Fruit fly (Drosophila melanogaster): ENCODE measurements around the gene CG14855.

The CG14855 gene

dm6 chr3R:14796294-14796693 lies at the start of gene CG14855:
Gene CG14855 (plus strand): TSS chr3R:14796305.
- peak; percentile 3 for TF ChIP-seq noc (tag; optimal IDR thresholded peaks at IDR 0.05)

dm6 chr3R:14747259-14747856 lies 48.7 kb upstream of the CG14855 start:
- TF ChIP-seq noc (tag; optimal IDR thresholded peaks at IDR 0.05) = peak; percentile 56

- TF ChIP-seq noc (tag; optimal IDR thresholded peaks at IDR 0.05) = no peak
These were observed 48.2 kb upstream of the CG14855 start for dm6 chr3R:14747915-14748314.

dm6 chr3R:14748323-14749076 lies 47.6 kb upstream of the CG14855 start:
- no peak for TF ChIP-seq noc (tag; optimal IDR thresholded peaks at IDR 0.05)

- peak; percentile 79 for TF ChIP-seq noc (tag; optimal IDR thresholded peaks at IDR 0.05)
These were observed 46.9 kb upstream of the CG14855 start for dm6 chr3R:14749077-14749798.

- no peak for TF ChIP-seq noc (tag; optimal IDR thresholded peaks at IDR 0.05)
These were observed 45.1 kb upstream of the CG14855 start, which contains the start of gene smp-30 for dm6 chr3R:14751023-14751422. Gene smp-30 (minus strand): TSS chr3R:14751246.

- TF ChIP-seq noc (tag; optimal IDR thresholded peaks at IDR 0.05) = no peak
These were observed 41.7 kb upstream of the CG14855 start, which contains the start of gene CG7362 for dm6 chr3R:14754360-14754759. Gene CG7362 (minus strand): TSS chr3R:14754460.

- no peak for TF ChIP-seq noc (tag; optimal IDR thresholded peaks at IDR 0.05)
These were observed 41.2 kb upstream of the CG14855 start for dm6 chr3R:14754806-14755488.

dm6 chr3R:14756040-14756439 lies 40.1 kb upstream of the CG14855 start:
- TF ChIP-seq noc (tag; optimal IDR thresholded peaks at IDR 0.05) = no peak

dm6 chr3R:14758331-14758730 lies 37.8 kb upstream of the CG14855 start:
- TF ChIP-seq noc (tag; optimal IDR thresholded peaks at IDR 0.05) = no peak

dm6 chr3R:14761060-14761459 lies 35.0 kb upstream of the CG14855 start:
- no peak for TF ChIP-seq noc (tag; optimal IDR thresholded peaks at IDR 0.05)

- TF ChIP-seq noc (tag; optimal IDR thresholded peaks at IDR 0.05) = no peak
These were observed 32.6 kb upstream of the CG14855 start for dm6 chr3R:14763487-14763886.

dm6 chr3R:14764131-14764530 lies 32.0 kb upstream of the CG14855 start:
- no peak for TF ChIP-seq noc (tag; optimal IDR thresholded peaks at IDR 0.05)

- TF ChIP-seq noc (tag; optimal IDR thresholded peaks at IDR 0.05) = no peak
These were observed 30.6 kb upstream of the CG14855 start for dm6 chr3R:14765364-14765993.

- no peak for TF ChIP-seq noc (tag; optimal IDR thresholded peaks at IDR 0.05)
These were observed 29.6 kb upstream of the CG14855 start for dm6 chr3R:14766439-14767025.
